Worm (Caenorhabditis elegans): ENCODE data around the gene C49F8.3.

DNA sequence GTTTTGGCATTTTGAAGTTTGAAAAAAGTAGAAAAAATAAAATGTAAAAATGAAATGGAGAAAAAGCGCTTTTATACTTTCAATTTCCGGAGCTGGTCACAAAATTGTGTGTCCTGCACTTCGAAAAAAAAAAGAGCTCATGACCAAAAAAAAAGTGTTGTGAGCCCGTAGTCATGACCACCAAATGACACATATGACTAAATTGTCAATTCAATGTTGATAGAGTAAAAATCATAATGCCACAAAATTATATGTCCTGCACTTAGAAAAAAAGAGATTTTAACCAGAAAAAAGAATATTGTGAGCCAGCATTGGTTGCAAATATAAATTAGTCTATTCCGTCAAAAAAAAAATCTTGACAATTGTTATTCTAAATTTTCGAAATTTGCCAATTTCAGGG lies 11.9 kb upstream of the C49F8.3 start, which contains the start of gene F02C12.2:
- TF ChIP-seq ama-1 (optimal IDR thresholded peaks at IDR 0.05) (no peak), flt-1 (GFP tag; IDR thresholded peaks at IDR 0.05) (no peak), hmg-4 (GFP tag; optimal IDR thresholded peaks at IDR 0.05) (no peak), sea-1 (GFP tag; conservative IDR thresholded peaks at IDR 0.05) (no peak), tbx-11 (GFP tag; IDR thresholded peaks at IDR 0.05) (no peak), F13C5.2 (tag; optimal IDR thresholded peaks at IDR 0.05) (no peak), pes-1 (GFP tag; IDR thresholded peaks at IDR 0.05) (no peak), aly-1 (tag; optimal IDR thresholded peaks at IDR 0.05) (no peak), ceh-36 (tag; optimal IDR thresholded peaks at IDR 0.05) (no peak)

Measured in whole organism, early embryonic.